Worm (Caenorhabditis elegans): ENCODE results near the gene ZK632.14.

DNA sequence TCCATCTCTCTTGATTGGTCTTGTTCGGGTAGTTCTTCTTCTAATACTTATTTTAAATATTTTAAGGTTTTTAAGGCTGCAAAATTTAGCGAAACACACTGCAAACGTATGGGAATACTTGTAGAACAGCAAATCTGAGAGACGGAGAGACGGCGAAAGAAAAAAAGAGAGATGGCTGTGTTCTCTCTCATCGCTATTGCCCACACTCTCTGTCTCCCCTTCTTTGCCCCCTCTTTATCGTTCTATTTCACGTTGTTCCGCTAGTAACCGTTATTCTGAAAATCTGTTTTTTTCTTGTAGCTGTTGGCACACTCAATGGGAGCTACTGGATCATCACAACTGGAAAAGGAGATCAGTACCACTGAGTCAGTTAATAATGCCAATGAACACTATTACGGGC lies 36.9 kb upstream of the ZK632.14 start, which contains the start of gene usp-46:
- TF ChIP-seq him-1 (tag; optimal IDR thresholded peaks at IDR 0.05) = no peak
- no peak for TF ChIP-seq W03F9.2 (tag; optimal IDR thresholded peaks at IDR 0.05)
